Fruit fly (Drosophila melanogaster) Kc167 (cell line): ENCODE results near the gene OtopLc.

Source experiments
- Myc ChIP-seq: fragments of >200 bp; optimal IDR thresholded peaks from 2 replicates; lab custom pipeline; 2017; ENCODE audit warnings: missing external identifiers
- Sin3A ChIP-seq: fragments of >200 bp; optimal IDR thresholded peaks from 2 replicates; lab custom pipeline; 2018; ENCODE audit warnings: missing external identifiers
- h ChIP-seq: fragments of >200 bp; optimal IDR thresholded peaks from 3 replicates; lab custom pipeline; 2018; ENCODE audit warnings: missing external identifiers
- insv ChIP-seq: fragments of >200 bp; optimal IDR thresholded peaks from 3 replicates; lab custom pipeline; 2018; ENCODE audit warnings: missing external identifiers
- psq ChIP-seq: fragments of >200 bp; optimal IDR thresholded peaks from 2 replicates; lab custom pipeline; 2017; ENCODE audit warnings: missing external identifiers

- TF ChIP-seq Sin3A (no peak), Myc (lab: Kevin White, UChicago) (no peak), psq (lab: Kevin White, UChicago) (no peak), h (lab: Kevin White, UChicago) (no peak), insv (no peak)
Measured at dm6 chrX:5614367-5614766, 48.3 kb downstream of the OtopLc start, which contains the start of gene CG34435.
